Fruit fly (Drosophila melanogaster) whole organism, embryonic: ENCODE results near the gene Spn27A.
A peak's percentile ranks its signal among the peaks of the same experiment; 100 is the strongest.

ENCODE experiments used
- Asciz ChIP-seq: fragments of 200-800 bp; sonication (Bioruptor generic); optimal IDR thresholded peaks from 2 replicates; lab custom pipeline; 2017; ENCODE audit warnings: missing biosample characterization, mild to moderate bottlenecking, missing genetic modification characterization, missing genetic modification reagents
- B-H1 ChIP-seq: fragments of 200-800 bp; sonication (Bioruptor generic); IDR thresholded peaks from 3 replicates; pipeline ENCODE4 v1.3.6; 2022; ENCODE audit warnings: missing biosample characterization, missing genetic modification characterization
- B-H2 ChIP-seq: fragments of 200-800 bp; sonication (Bioruptor generic); optimal IDR thresholded peaks from 2 replicates; lab custom pipeline; 2018; ENCODE audit warnings: missing biosample characterization, mild to moderate bottlenecking, missing genetic modification characterization
- CG10565 ChIP-seq: fragments of 200-800 bp; sonication (Bioruptor generic); optimal IDR thresholded peaks from 3 replicates; lab custom pipeline; 2016; ENCODE audit warnings: missing biosample characterization, mild to moderate bottlenecking, missing genetic modification characterization
- CG1529 ChIP-seq: fragments of 200-800 bp; sonication (Bioruptor generic); optimal IDR thresholded peaks from 3 replicates; lab custom pipeline; 2018; ENCODE audit warnings: missing biosample characterization, missing genetic modification characterization
- CG16813 ChIP-seq: fragments of 200-800 bp; sonication (Bioruptor generic); IDR thresholded peaks from 3 replicates; pipeline ENCODE4 v1.3.6; 2022; ENCODE audit warnings: missing biosample characterization, missing genetic modification characterization; ENCODE audit not compliant: partially characterized antibody
- CG17802 ChIP-seq: fragments of 200-800 bp; sonication (Bioruptor generic); optimal IDR thresholded peaks from 2 replicates; lab custom pipeline; 2018; ENCODE audit warnings: missing biosample characterization, mild to moderate bottlenecking, missing genetic modification characterization, moderate library complexity
- CG30020 ChIP-seq: fragments of 200-800 bp; optimal IDR thresholded peaks from 2 replicates; lab custom pipeline; 2019; ENCODE audit warnings: missing biosample characterization, mild to moderate bottlenecking, missing genetic modification characterization, moderate library complexity
- CG3163 ChIP-seq: fragments of 200-800 bp; sonication (Bioruptor generic); optimal IDR thresholded peaks from 3 replicates; lab custom pipeline; 2016; ENCODE audit warnings: missing biosample characterization, missing genetic modification characterization
- CG34224 ChIP-seq: fragments of 200-800 bp; sonication (Bioruptor generic); IDR thresholded peaks from 3 replicates; pipeline ENCODE4 v1.3.6; 2022; ENCODE audit warnings: missing biosample characterization, missing genetic modification characterization; ENCODE audit not compliant: partially characterized antibody
- CG4360 ChIP-seq: fragments of 200-800 bp; sonication (Bioruptor generic); IDR thresholded peaks from 2 replicates; pipeline ENCODE4 v1.3.6; 2022; ENCODE audit warnings: missing biosample characterization, missing genetic modification characterization
- CG6654 ChIP-seq: fragments of 200-800 bp; sonication (Bioruptor generic); optimal IDR thresholded peaks from 2 replicates; lab custom pipeline; 2017; ENCODE audit warnings: missing biosample characterization, mild to moderate bottlenecking, missing genetic modification characterization
- CG6791 ChIP-seq: fragments of 200-800 bp; sonication (Bioruptor generic); IDR thresholded peaks from 3 replicates; pipeline ENCODE4 v1.3.6; 2022; ENCODE audit warnings: missing biosample characterization, missing genetic modification characterization; ENCODE audit not compliant: partially characterized antibody
- CG7963 ChIP-seq: fragments of 200-800 bp; sonication (Bioruptor generic); IDR thresholded peaks from 3 replicates; pipeline ENCODE4 v1.3.6; 2022; ENCODE audit warnings: missing biosample characterization, missing genetic modification characterization; ENCODE audit not compliant: partially characterized antibody
- CG8944 ChIP-seq: fragments of 200-800 bp; sonication (Bioruptor generic); optimal IDR thresholded peaks from 3 replicates; lab custom pipeline; 2016; ENCODE audit warnings: missing biosample characterization, missing genetic modification characterization
- CrebB ChIP-seq: fragments of 200-800 bp; sonication (Bioruptor generic); optimal IDR thresholded peaks from 3 replicates; lab custom pipeline; 2018; ENCODE audit warnings: missing biosample characterization, mild to moderate bottlenecking, missing genetic modification characterization
- Dip2 ChIP-seq: fragments of 200-800 bp; sonication (Bioruptor generic); IDR thresholded peaks from 2 replicates; pipeline ENCODE4 v1.3.6; 2022; ENCODE audit warnings: missing biosample characterization, missing genetic modification characterization
- Dll ChIP-seq: fragments of 200-800 bp; sonication (Bioruptor generic); IDR thresholded peaks from 4 replicates; pipeline ENCODE4 v1.3.6; 2022; ENCODE audit warnings: missing biosample characterization, missing genetic modification characterization; ENCODE audit not compliant: partially characterized antibody
- Dp ChIP-seq: fragments of 200-800 bp; sonication (Bioruptor generic); optimal IDR thresholded peaks from 2 replicates; lab custom pipeline; 2018; ENCODE audit warnings: missing biosample characterization, mild to moderate bottlenecking, missing genetic modification characterization, moderate library complexity
- Hr51 ChIP-seq, 2 experiments: fragments of 200-800 bp; sonication (Bioruptor generic); optimal IDR thresholded peaks; 2 replicates in 1 of 2; 3 replicates in 1 of 2; lab custom pipeline; 2016 to 2018; ENCODE audit warnings: missing biosample characterization in 2 of 2, missing genetic modification characterization in 2 of 2, mild to moderate bottlenecking in 1 of 2, moderate library complexity in 1 of 2
- Hsf ChIP-seq: fragments of 200-800 bp; sonication (Bioruptor generic); optimal IDR thresholded peaks from 3 replicates; lab custom pipeline; 2016; ENCODE audit warnings: missing biosample characterization, missing genetic modification characterization
- Sry-δ ChIP-seq: fragments of 200-800 bp; sonication (Bioruptor generic); optimal IDR thresholded peaks from 2 replicates; lab custom pipeline; 2016; ENCODE audit warnings: missing biosample characterization, missing genetic modification characterization
- Trl ChIP-seq, 3 experiments: fragments of >200 bp in 2 of 3; fragments of 200-800 bp in 1 of 3; sonication (Bioruptor generic) in 1 of 3; optimal IDR thresholded peaks; 2 replicates in 1 of 3; 3 replicates in 2 of 3; lab custom pipeline; 2016 to 2017; ENCODE audit warnings: missing biosample characterization in 1 of 3, missing genetic modification characterization in 1 of 3
- Xbp1 ChIP-seq: fragments of 200-800 bp; sonication (Bioruptor generic); optimal IDR thresholded peaks from 3 replicates; lab custom pipeline; 2016; ENCODE audit warnings: missing biosample characterization, mild to moderate bottlenecking, missing genetic modification characterization
- YL-1 ChIP-seq: fragments of 200-800 bp; sonication (Bioruptor generic); optimal IDR thresholded peaks from 3 replicates; lab custom pipeline; 2017; ENCODE audit warnings: missing biosample characterization, mild to moderate bottlenecking, missing genetic modification characterization
- ato ChIP-seq: fragments of 200-800 bp; sonication (Bioruptor generic); IDR thresholded peaks from 2 replicates; pipeline ENCODE4 v1.3.6; 2022; ENCODE audit warnings: missing biosample characterization, missing genetic modification characterization; ENCODE audit not compliant: partially characterized antibody
- caup ChIP-seq: fragments of 200-800 bp; sonication (Bioruptor generic); optimal IDR thresholded peaks from 3 replicates; lab custom pipeline; 2017; ENCODE audit warnings: missing biosample characterization, mild to moderate bottlenecking, missing genetic modification characterization, moderate library complexity; ENCODE audit not compliant: severe bottlenecking
- ems ChIP-seq: fragments of 200-800 bp; sonication (Bioruptor generic); optimal IDR thresholded peaks from 3 replicates; lab custom pipeline; 2016; ENCODE audit warnings: missing biosample characterization, missing genetic modification characterization
- en ChIP-seq: fragments of 200-800 bp; sonication (Bioruptor generic); optimal IDR thresholded peaks from 2 replicates; lab custom pipeline; 2016; ENCODE audit warnings: missing biosample characterization, missing genetic modification characterization
- exex ChIP-seq: fragments of 200-800 bp; sonication (Bioruptor generic); optimal IDR thresholded peaks from 4 replicates; lab custom pipeline; 2018; ENCODE audit warnings: missing biosample characterization, mild to moderate bottlenecking, missing genetic modification characterization, moderate library complexity
- hbn ChIP-seq: fragments of 200-800 bp; sonication (Bioruptor generic); IDR thresholded peaks from 2 replicates; pipeline ENCODE4 v1.3.6; 2022; ENCODE audit warnings: missing biosample characterization, missing genetic modification characterization; ENCODE audit not compliant: partially characterized antibody
- knrl ChIP-seq: fragments of 200-800 bp; sonication (Bioruptor generic); IDR thresholded peaks from 3 replicates; pipeline ENCODE4 v1.3.6; 2022; ENCODE audit warnings: missing biosample characterization, missing genetic modification characterization; ENCODE audit not compliant: partially characterized antibody
- lmd ChIP-seq: fragments of 200-800 bp; sonication (Bioruptor generic); IDR thresholded peaks from 2 replicates; pipeline ENCODE4 v1.3.6; 2022; ENCODE audit warnings: missing biosample characterization, missing genetic modification characterization
- otp ChIP-seq: fragments of 200-800 bp; sonication (Bioruptor generic); IDR thresholded peaks from 3 replicates; pipeline ENCODE4, ENCODE4 v1.3.6; 2022; ENCODE audit warnings: missing biosample characterization, missing genetic modification characterization
- pb ChIP-seq: fragments of 200-800 bp; sonication (Bioruptor generic); optimal IDR thresholded peaks from 3 replicates; lab custom pipeline; 2016; ENCODE audit warnings: missing biosample characterization, missing genetic modification characterization
- pzg ChIP-seq: fragments of 200-800 bp; sonication (Bioruptor generic); optimal IDR thresholded peaks from 3 replicates; lab custom pipeline; 2018; ENCODE audit warnings: missing biosample characterization, mild to moderate bottlenecking, missing genetic modification characterization, moderate library complexity
- sc ChIP-seq, 3 experiments: fragments of >200 bp in 2 of 3; fragments of 200-800 bp in 1 of 3; sonication (Bioruptor generic) in 1 of 3; optimal IDR thresholded peaks; 2 replicates in 2 of 3; 3 replicates in 1 of 3; lab custom pipeline; 2017; ENCODE audit warnings: mild to moderate bottlenecking in 1 of 3, missing biosample characterization in 1 of 3, missing genetic modification characterization in 1 of 3, missing genetic modification reagents in 1 of 3
- sens-2 ChIP-seq: fragments of 200-800 bp; sonication (Bioruptor generic); IDR thresholded peaks from 2 replicates; pipeline ENCODE4 v1.3.6; 2022; ENCODE audit warnings: missing biosample characterization, missing genetic modification characterization
- sisA ChIP-seq: fragments of 200-800 bp; sonication (Bioruptor generic); IDR thresholded peaks from 2 replicates; pipeline ENCODE4 v1.3.6; 2022; ENCODE audit warnings: missing biosample characterization, missing genetic modification characterization
- so ChIP-seq: fragments of 200-800 bp; sonication (Bioruptor generic); IDR thresholded peaks from 3 replicates; pipeline ENCODE4 v1.3.6; 2022; ENCODE audit warnings: missing biosample characterization, missing genetic modification characterization
- sqz ChIP-seq: fragments of 200-800 bp; sonication (Bioruptor generic); optimal IDR thresholded peaks from 3 replicates; lab custom pipeline; 2018; ENCODE audit warnings: missing biosample characterization, mild to moderate bottlenecking, missing genetic modification characterization
- sr ChIP-seq: fragments of 200-800 bp; sonication (Bioruptor generic); IDR thresholded peaks from 3 replicates; pipeline ENCODE4 v1.3.6; 2022; ENCODE audit warnings: missing biosample characterization, missing genetic modification characterization
- tna ChIP-seq: fragments of 200-800 bp; sonication (Bioruptor generic); IDR thresholded peaks from 2 replicates; pipeline ENCODE4 v1.3.6; 2022; ENCODE audit warnings: missing biosample characterization, missing genetic modification characterization; ENCODE audit not compliant: partially characterized antibody
- vnd ChIP-seq: fragments of 200-800 bp; sonication (Bioruptor generic); IDR thresholded peaks from 3 replicates; pipeline ENCODE4 v1.3.6; 2022; ENCODE audit warnings: missing biosample characterization, missing genetic modification characterization; ENCODE audit not compliant: partially characterized antibody
- wek ChIP-seq: fragments of 200-800 bp; sonication (Bioruptor generic); optimal IDR thresholded peaks from 3 replicates; lab custom pipeline; 2018; ENCODE audit warnings: missing biosample characterization, mild to moderate bottlenecking, missing genetic modification characterization, moderate library complexity
- z ChIP-seq: fragments of 200-800 bp; sonication (Bioruptor generic); IDR thresholded peaks from 3 replicates; pipeline ENCODE4 v1.3.6; 2022; ENCODE audit warnings: missing biosample characterization, missing genetic modification characterization
- zf30C ChIP-seq: fragments of 200-800 bp; sonication (Bioruptor generic); optimal IDR thresholded peaks from 3 replicates; lab custom pipeline; 2018; ENCODE audit warnings: missing biosample characterization, mild to moderate bottlenecking, missing genetic modification characterization

Spn27A gene

dm6 chr2L:6657969-6658748 lies 15.0 kb downstream of the Spn27A start, which contains the start of the genes CG31636 and Ube4A (continued):
- TF ChIP-seq Hr51 (GFP tag; optimal IDR thresholded peaks at IDR 0.05; lab: Kevin White, UChicago): no peak
- no peak for TF ChIP-seq CG34224 (GFP tag; lab: Robert Waterston, UW)
- no peak for TF ChIP-seq CG3163 (GFP tag; lab: Kevin White, UChicago)
- peak; percentile 30 for TF ChIP-seq YL-1
- no peak for TF ChIP-seq knrl (GFP tag; lab: Robert Waterston, UW)
- TF ChIP-seq Dip2 (GFP tag; lab: Robert Waterston, UW): no peak
- no peak for TF ChIP-seq zf30C (GFP tag; lab: Kevin White, UChicago)
- no peak for TF ChIP-seq CG6654
- TF ChIP-seq CrebB (tag; lab: Kevin White, UChicago): no peak
- TF ChIP-seq ems (GFP tag; lab: Kevin White, UChicago): no peak
- TF ChIP-seq sisA (GFP tag; lab: Robert Waterston, UW): no peak
- no peak for TF ChIP-seq Asciz
- no peak for TF ChIP-seq so (GFP tag; lab: Robert Waterston, UW)
- TF ChIP-seq CG1529 (GFP tag; lab: Kevin White, UChicago): no peak
- TF ChIP-seq sens-2: 0 out of 2 replicates have a peak, but pooled peaks have one; percentile 26
- TF ChIP-seq caup: no peak
- no peak for TF ChIP-seq B-H2 (GFP tag; lab: Kevin White, UChicago)
- no peak for TF ChIP-seq otp (GFP tag; lab: Robert Waterston, UW)
- TF ChIP-seq Trl (optimal IDR thresholded peaks at IDR 0.05; lab: Kevin White, UChicago): no peak
- TF ChIP-seq Trl (GFP tag; optimal IDR thresholded peaks at IDR 0.05; lab: Kevin White, UChicago): no peak
- TF ChIP-seq sc (optimal IDR thresholded peaks at IDR 0.05; lab: Kevin White, UChicago): no peak
- TF ChIP-seq sc (GFP tag; optimal IDR thresholded peaks at IDR 0.05; lab: Kevin White, UChicago): no peak
- TF ChIP-seq CG17802 (tag; lab: Kevin White, UChicago): peak; percentile 24
- TF ChIP-seq vnd (GFP tag; lab: Robert Waterston, UW): 0 out of 3 replicates have a peak, but pooled peaks have one; percentile 37
- no peak for TF ChIP-seq CG4360 (GFP tag; lab: Robert Waterston, UW)
- TF ChIP-seq sqz (GFP tag; lab: Kevin White, UChicago): no peak
- TF ChIP-seq Dp (GFP tag; lab: Kevin White, UChicago): peak; percentile 94
- no peak for TF ChIP-seq sr
- no peak for TF ChIP-seq lmd (GFP tag; lab: Robert Waterston, UW)
- peak; percentile 96 for TF ChIP-seq wek
- no peak for TF ChIP-seq z (GFP tag; lab: Robert Waterston, UW)
- no peak for TF ChIP-seq B-H1 (GFP tag; lab: Robert Waterston, UW)
- TF ChIP-seq pb (GFP tag; lab: Kevin White, UChicago): no peak

dm6 chr2L:6656264-6656676 lies 16.9 kb downstream of the Spn27A start, which contains the start of gene CG31633:
Gene CG31633 (minus strand): TSS chr2L:6656321.
- TF ChIP-seq ato (peak; percentile 89), CG6791 (GFP tag; lab: Robert Waterston, UW) (peak; percentile 72; the same call in 2 of the 3 replicates), Sry-δ (no peak), en (GFP tag; lab: Kevin White, UChicago) (no peak), Dll (GFP tag; lab: Robert Waterston, UW) (peak; percentile 71), Hsf (no peak), pzg (peak; percentile 10), CG8944 (GFP tag; lab: Kevin White, UChicago) (no peak), CG16813 (GFP tag; lab: Robert Waterston, UW) (peak; percentile 70), hbn (peak; percentile 56; the same call in 1 of the 2 replicates), tna (GFP tag; lab: Robert Waterston, UW) (peak; percentile 95), exex (peak; percentile 61), CG7963 (peak; percentile 82), CG10565 (GFP tag; lab: Kevin White, UChicago) (no peak), Xbp1 (GFP tag; lab: Kevin White, UChicago) (no peak), CG30020 (tag; lab: Kevin White, UChicago) (no peak)
